Worm (Caenorhabditis elegans): ENCODE measurements around the gene F20B10.3.

The F20B10.3 gene

DNA sequence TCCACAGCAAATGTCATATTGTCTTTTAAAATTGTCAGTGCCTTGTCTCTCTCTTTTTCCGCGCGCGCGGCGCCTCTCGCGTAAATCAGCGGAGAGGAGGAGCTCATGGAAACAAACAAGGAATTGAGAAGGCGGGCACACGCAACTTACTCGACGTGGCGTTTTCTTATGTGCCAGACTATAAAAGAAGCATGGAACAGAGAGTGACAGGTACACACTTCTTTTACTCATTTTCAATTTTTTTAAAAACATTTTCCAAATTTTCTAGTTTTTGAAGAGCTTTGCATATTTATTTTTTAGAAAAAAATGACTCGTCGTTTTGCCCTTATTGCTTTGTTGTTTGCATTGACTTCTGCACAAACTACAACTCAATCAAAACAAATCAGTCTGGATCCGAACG, at the start of gene F20B10.3:
Gene F20B10.3 (plus strand): TSS at position 301 of the 400 bp plus-strand sequence.
- TF ChIP-seq cog-1 (tag; optimal IDR thresholded peaks at IDR 0.05): no peak
- TF ChIP-seq klf-2 (GFP tag; conservative IDR thresholded peaks at IDR 0.05): no peak
- TF ChIP-seq med-1 (GFP tag; optimal IDR thresholded peaks at IDR 0.05; ENCODE audit: insufficient read depth): no peak
- no peak for TF ChIP-seq flt-1 (GFP tag; IDR thresholded peaks at IDR 0.05)
- no peak for TF ChIP-seq ztf-29 (GFP tag; IDR thresholded peaks at IDR 0.05)
- TF ChIP-seq T22C8.4 (GFP tag; IDR thresholded peaks at IDR 0.05): no peak
- no peak for TF ChIP-seq ztf-23 (GFP tag; IDR thresholded peaks at IDR 0.05)
- TF ChIP-seq tab-1 (GFP tag; IDR thresholded peaks at IDR 0.05): no peak
- no peak for TF ChIP-seq ref-1 (GFP tag; conservative IDR thresholded peaks at IDR 0.05)

DNA sequence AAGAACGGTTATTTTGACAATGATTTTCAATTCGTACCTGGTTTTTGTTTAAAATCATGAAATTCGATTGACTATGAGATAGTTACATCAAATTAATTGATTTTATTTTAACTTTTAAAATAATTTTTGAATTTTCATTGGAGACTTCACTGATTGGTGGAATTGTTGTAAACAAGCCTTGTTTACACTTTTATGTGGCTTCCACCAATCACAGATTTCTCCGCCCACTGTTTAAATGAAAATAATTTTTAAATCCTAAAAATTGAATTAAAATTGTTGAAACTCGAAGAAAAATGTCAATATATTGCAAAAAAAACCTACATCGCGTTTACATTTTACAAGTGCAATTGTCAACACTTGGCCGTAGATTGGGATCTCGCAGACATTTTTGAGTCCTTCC, 47.5 kb upstream of the F20B10.3 start:
- TF ChIP-seq flt-1 (GFP tag; IDR thresholded peaks at IDR 0.05) (no peak), ref-1 (GFP tag; conservative IDR thresholded peaks at IDR 0.05) (no peak)

DNA sequence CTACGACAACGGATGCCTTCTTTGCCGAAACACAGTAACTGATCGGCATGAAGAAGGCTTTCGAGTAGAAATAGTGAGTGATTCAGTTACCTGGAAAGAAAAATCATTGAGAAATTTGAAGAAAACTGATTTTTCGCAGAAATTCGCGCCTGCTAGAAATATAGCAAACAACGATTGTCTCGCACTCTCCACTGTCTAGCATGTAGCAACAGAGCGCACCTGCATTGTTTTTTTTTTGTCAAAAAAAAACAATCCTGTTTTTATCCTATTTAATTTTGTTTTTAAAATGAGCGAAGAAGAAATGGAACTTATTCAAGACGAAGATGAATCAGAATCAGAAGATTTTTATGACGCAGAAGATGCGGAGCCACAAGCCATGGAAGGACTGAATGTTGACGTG, 47.0 kb upstream of the F20B10.3 start, which contains the start of the genes ddb-1 and M18.6:
Gene ddb-1 (minus strand): TSS at position 90 of the 400 bp plus-strand sequence.
Gene M18.6 (plus strand): TSS at position 235 of the 400 bp plus-strand sequence.
- TF ChIP-seq T22C8.4 (GFP tag; IDR thresholded peaks at IDR 0.05) (no peak), tab-1 (GFP tag; IDR thresholded peaks at IDR 0.05) (no peak), ref-1 (GFP tag; conservative IDR thresholded peaks at IDR 0.05) (no peak), ztf-23 (GFP tag; IDR thresholded peaks at IDR 0.05) (no peak), med-1 (GFP tag; optimal IDR thresholded peaks at IDR 0.05; ENCODE audit: insufficient read depth) (no peak), flt-1 (GFP tag; IDR thresholded peaks at IDR 0.05) (no peak), ztf-29 (GFP tag; IDR thresholded peaks at IDR 0.05) (no peak), klf-2 (GFP tag; conservative IDR thresholded peaks at IDR 0.05) (no peak), cog-1 (tag; optimal IDR thresholded peaks at IDR 0.05) (no peak)

DNA sequence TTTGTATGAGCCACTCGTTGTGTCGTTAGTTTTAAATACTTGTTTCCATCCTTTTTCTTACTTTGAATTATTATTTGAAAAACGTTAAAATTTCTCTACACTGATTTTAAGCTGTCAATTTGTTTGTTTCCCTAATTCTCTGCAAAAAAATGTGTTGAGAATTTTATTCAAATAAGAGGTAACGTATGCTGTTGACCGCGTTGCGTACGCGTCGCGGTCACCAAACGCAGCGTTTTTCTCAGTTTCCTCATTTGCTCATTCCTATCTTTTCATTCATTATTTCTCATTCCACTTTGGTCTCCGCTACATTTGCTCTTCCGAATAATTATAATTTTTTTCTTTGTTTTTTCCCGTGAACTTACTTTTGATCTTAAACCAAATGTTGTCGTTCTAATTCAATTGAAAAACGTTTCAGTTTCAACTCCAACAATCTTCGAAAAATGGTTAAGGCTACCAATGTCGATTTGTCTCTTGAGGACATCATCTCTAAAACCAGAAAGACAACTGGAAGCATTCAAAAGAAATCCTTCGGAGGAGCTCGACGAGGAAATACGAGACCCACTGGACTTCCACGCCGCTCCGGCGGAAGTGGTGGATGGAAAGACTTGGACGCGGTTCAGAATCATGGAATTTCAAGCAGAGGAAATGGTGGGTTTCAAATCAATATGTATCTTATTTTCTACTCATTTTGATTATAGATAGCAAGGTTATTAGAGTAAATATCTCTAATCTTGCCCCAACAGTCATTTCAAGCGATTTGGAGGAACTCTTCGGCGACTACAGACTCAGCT, 45.0 kb upstream of the F20B10.3 start, which contains the start of gene aly-3:
Gene aly-3 (plus strand): TSS at position 409 of the 791 bp plus-strand sequence.
- no peak for TF ChIP-seq med-1 (GFP tag; optimal IDR thresholded peaks at IDR 0.05; ENCODE audit: insufficient read depth)
- no peak for TF ChIP-seq tab-1 (GFP tag; IDR thresholded peaks at IDR 0.05)
- TF ChIP-seq T22C8.4 (GFP tag; IDR thresholded peaks at IDR 0.05): no peak
- TF ChIP-seq ztf-23 (GFP tag; IDR thresholded peaks at IDR 0.05): no peak
- TF ChIP-seq flt-1 (GFP tag; IDR thresholded peaks at IDR 0.05): no peak
- TF ChIP-seq ztf-29 (GFP tag; IDR thresholded peaks at IDR 0.05): no peak
- TF ChIP-seq klf-2 (GFP tag; conservative IDR thresholded peaks at IDR 0.05): no peak
- TF ChIP-seq ref-1 (GFP tag; conservative IDR thresholded peaks at IDR 0.05): no peak
- no peak for TF ChIP-seq cog-1 (tag; optimal IDR thresholded peaks at IDR 0.05)

DNA sequence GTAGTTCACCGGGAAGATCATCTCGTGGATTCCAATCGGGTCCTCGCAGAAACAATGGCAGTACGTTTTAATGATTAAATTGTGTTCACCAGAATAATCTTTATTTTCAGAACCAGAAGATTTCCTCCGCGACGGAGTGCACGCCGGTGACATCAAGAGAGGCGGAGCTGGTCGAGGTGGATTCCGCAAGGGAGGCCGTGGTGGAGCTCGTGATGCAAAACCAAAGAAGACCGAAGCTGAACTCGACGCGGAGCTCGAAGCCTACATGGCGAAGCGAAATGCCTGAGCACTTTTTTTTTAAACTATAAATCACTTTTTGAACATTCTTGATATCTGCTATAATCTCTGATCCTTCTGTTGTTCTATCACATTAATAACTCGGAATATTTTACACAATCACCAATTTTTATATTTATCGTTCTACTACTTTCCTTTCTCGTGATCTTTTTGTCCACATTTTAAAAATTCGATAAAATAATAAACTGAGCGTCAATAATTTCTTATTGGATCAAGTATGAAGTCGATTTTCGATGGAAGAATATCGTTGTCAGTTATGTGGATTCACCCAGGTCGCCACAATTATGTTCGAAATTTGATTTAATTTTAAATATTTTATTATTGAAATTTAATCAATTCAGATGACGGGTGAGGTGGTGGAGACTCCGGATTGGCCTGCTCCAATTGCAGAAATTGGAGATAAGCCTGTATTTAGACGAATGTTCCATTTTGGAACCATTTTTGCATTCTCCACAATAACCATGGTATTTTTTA, 43.5 kb upstream of the F20B10.3 start, which contains the start of gene dhhc-6:
Gene dhhc-6 (plus strand): TSS at position 639 of the 771 bp plus-strand sequence.
- no peak for TF ChIP-seq klf-2 (GFP tag; conservative IDR thresholded peaks at IDR 0.05)
- TF ChIP-seq flt-1 (GFP tag; IDR thresholded peaks at IDR 0.05): 0 out of 2 replicates have a peak, but pooled peaks have one; percentile 11
- no peak for TF ChIP-seq cog-1 (tag; optimal IDR thresholded peaks at IDR 0.05)

DNA sequence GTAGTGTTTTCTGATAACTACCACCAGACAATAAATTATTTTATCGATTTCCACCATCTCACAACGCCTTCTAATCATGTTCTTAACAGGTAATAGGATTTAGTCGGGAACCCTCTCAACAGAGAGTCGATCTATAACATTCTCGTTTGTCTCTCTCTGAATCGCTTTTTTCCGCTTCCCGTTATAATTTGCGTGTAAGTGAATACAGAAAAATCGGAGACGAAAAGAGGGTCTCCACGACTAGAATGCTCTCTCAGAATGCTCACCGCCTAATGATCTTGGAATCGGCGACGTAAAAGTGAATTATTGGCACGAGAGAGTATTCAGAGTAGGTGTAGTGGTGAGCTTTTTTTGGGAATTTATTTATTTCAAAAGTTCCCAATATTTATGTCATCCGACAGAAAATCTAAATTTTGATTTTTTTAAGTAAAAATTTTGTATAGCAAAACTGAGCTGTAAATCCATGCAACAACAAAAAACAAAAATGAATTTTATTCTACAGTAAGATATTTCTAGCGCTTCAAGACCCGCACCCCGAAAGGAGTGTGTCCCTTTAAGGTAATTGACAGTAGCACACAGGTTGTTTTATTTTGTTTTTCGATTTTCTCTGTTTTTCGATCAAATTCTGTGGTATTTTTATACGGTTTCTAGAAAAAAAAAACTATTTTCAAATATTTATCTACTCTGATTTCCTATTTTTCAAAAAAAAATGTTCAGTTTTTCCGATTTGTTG, 41.1 kb upstream of the F20B10.3 start:
- TF ChIP-seq klf-2 (GFP tag; conservative IDR thresholded peaks at IDR 0.05): no peak
- no peak for TF ChIP-seq ztf-23 (GFP tag; IDR thresholded peaks at IDR 0.05)
- no peak for TF ChIP-seq tab-1 (GFP tag; IDR thresholded peaks at IDR 0.05)
- no peak for TF ChIP-seq ref-1 (GFP tag; conservative IDR thresholded peaks at IDR 0.05)
- no peak for TF ChIP-seq flt-1 (GFP tag; IDR thresholded peaks at IDR 0.05)

DNA sequence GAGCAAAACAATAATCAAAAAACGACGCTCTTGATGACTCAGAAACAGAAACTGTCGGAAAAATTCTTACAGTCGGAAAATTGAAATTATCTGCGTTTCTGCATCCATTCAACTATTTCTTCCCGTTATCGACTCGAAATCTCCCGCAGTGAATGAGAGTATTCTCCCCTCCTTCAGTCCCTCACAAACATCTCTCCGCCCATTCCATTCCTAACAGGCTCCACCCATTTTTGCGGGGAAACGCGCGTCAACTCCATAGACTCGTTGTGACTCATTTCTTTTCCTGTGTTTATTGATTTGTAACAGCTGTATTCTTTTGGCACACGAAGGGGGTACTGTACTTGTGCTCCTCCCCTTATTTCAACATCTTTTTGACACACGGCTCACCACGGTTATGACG, 40.2 kb upstream of the F20B10.3 start:
- TF ChIP-seq flt-1 (GFP tag; IDR thresholded peaks at IDR 0.05) (no peak), tab-1 (GFP tag; IDR thresholded peaks at IDR 0.05) (no peak), ztf-29 (GFP tag; IDR thresholded peaks at IDR 0.05) (no peak), ztf-23 (GFP tag; IDR thresholded peaks at IDR 0.05) (no peak), klf-2 (GFP tag; conservative IDR thresholded peaks at IDR 0.05) (no peak), med-1 (GFP tag; optimal IDR thresholded peaks at IDR 0.05; ENCODE audit: insufficient read depth) (no peak), T22C8.4 (GFP tag; IDR thresholded peaks at IDR 0.05) (no peak), cog-1 (tag; optimal IDR thresholded peaks at IDR 0.05) (no peak), ref-1 (GFP tag; conservative IDR thresholded peaks at IDR 0.05) (no peak)

DNA sequence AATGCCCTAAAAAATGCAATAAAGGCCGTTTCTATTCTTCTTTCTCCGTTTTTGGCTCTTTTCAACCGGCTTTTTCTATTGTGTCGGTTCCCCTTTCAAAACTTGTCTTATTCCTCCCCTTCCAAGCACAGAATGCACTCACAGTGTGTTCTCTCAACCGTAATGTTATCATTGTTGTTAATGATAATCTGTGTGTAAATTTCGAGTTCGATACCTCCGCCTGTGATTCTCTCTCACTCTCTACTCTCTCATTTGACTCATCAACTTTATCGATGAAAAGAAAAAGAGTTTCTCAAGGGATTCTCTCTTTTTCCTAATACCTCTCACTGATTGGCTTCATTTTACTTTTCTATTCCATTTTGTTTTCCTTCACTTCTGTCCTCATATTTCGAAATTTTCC, 39.3 kb upstream of the F20B10.3 start:
- TF ChIP-seq med-1 (GFP tag; optimal IDR thresholded peaks at IDR 0.05; ENCODE audit: insufficient read depth): no peak

DNA sequence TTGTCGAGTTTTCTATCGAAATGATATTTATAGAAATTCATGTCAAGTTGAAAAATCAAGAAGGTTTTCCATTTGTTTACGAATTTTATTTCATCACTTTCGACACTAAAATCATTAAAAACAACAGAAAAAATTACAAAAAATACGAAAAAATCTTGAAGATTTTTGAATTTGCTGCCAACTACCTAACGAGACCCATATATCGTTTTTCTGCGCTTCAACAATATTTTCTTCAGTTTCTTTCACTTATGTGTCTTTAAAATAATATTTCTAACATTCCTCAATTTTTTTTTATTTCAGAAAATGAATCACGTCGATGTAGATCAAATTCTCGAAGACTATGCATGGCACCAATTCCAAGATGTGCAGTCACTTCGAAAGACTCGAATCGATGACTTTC, 38.8 kb upstream of the F20B10.3 start, which contains the start of gene lin-24:
Gene lin-24 (plus strand): TSS at position 301 of the 400 bp plus-strand sequence.
- TF ChIP-seq ztf-23 (GFP tag; IDR thresholded peaks at IDR 0.05): no peak
